Worm (Caenorhabditis elegans) whole organism, midembryonic: Measurements from ENCODE around the gene cox-6B.

Experiments used
- cog-1 ChIP-seq: sonication (generic microtip); optimal IDR thresholded peaks from 2 replicates; lab custom pipeline; 2016; ENCODE audit warnings: missing genetic modification characterization, missing compliant biosample characterization
- flt-1 ChIP-seq: fragments of 200-800 bp; sonication (Bioruptor generic); IDR thresholded peaks from 2 replicates; pipeline ENCODE4 v1.3.6; 2022; ENCODE audit warnings: missing genetic modification characterization, missing compliant biosample characterization
- klf-2 ChIP-seq: fragments of 200-800 bp; sonication (Bioruptor generic); conservative IDR thresholded peaks from 2 replicates; pipeline ENCODE4 v1.3.6; 2022; ENCODE audit warnings: missing genetic modification reagents, missing genetic modification characterization, missing compliant biosample characterization
- med-1 ChIP-seq: sonication (generic microtip); optimal IDR thresholded peaks from 2 replicates; lab custom pipeline; 2017; ENCODE audit warnings: missing genetic modification characterization, mild to moderate bottlenecking, missing compliant biosample characterization, antibody characterized with exemption, missing genetic modification reagents; ENCODE audit not compliant: insufficient read depth
- ref-1 ChIP-seq: fragments of 200-800 bp; sonication (Bioruptor generic); conservative IDR thresholded peaks from 2 replicates; pipeline ENCODE4 v1.3.6; 2022; ENCODE audit warnings: missing genetic modification reagents, missing genetic modification characterization, missing compliant biosample characterization
- ztf-29 ChIP-seq: fragments of 200-800 bp; sonication (Bioruptor generic); IDR thresholded peaks from 2 replicates; pipeline ENCODE4 v1.3.6; 2022; ENCODE audit warnings: missing genetic modification reagents, missing genetic modification characterization, missing compliant biosample characterization

ce11 chrIII:2757478-2757877, 58.0 kb downstream of the cox-6B start:
- TF ChIP-seq cog-1 (tag; lab: Kevin White, UChicago) (no peak), flt-1 (GFP tag; lab: Robert Waterston, UW) (no peak), klf-2 (GFP tag; lab: Robert Waterston, UW) (no peak), med-1 (no peak), ztf-29 (GFP tag; lab: Robert Waterston, UW) (no peak), ref-1 (GFP tag; lab: Robert Waterston, UW) (no peak)
